Fruit fly (Drosophila melanogaster) whole organism, embryonic: ENCODE measurements around the gene slow.

Source experiments
- Adf1 ChIP-seq: fragments of 200-800 bp; sonication (Bioruptor generic); IDR thresholded peaks from 2 replicates; pipeline ENCODE4 v1.3.6; 2022; ENCODE audit warnings: missing biosample characterization, missing genetic modification characterization
- B-H2 ChIP-seq: fragments of 200-800 bp; sonication (Bioruptor generic); optimal IDR thresholded peaks from 2 replicates; lab custom pipeline; 2018; ENCODE audit warnings: missing biosample characterization, mild to moderate bottlenecking, missing genetic modification characterization
- C15 ChIP-seq: fragments of 200-800 bp; sonication (Bioruptor generic); IDR thresholded peaks from 3 replicates; pipeline ENCODE4 v1.3.6; 2022; ENCODE audit warnings: missing biosample characterization, missing genetic modification characterization
- CG1024 ChIP-seq: fragments of 200-800 bp; sonication (Bioruptor generic); IDR thresholded peaks from 2 replicates; pipeline ENCODE4 v1.3.6; 2022; ENCODE audit warnings: missing biosample characterization, missing genetic modification characterization
- CG10321 ChIP-seq: fragments of 200-800 bp; sonication (Bioruptor generic); IDR thresholded peaks from 2 replicates; pipeline ENCODE4 v1.3.6; 2022; ENCODE audit warnings: missing biosample characterization, missing genetic modification characterization
- CG10543 ChIP-seq: fragments of 200-800 bp; sonication (Bioruptor generic); optimal IDR thresholded peaks from 3 replicates; lab custom pipeline; 2017; ENCODE audit warnings: missing biosample characterization, mild to moderate bottlenecking, missing genetic modification characterization, moderate library complexity
- CG11456 ChIP-seq: fragments of 200-800 bp; sonication (Bioruptor generic); IDR thresholded peaks from 3 replicates; pipeline ENCODE4 v1.3.6; 2022; ENCODE audit warnings: missing biosample characterization, missing genetic modification characterization
- CG14710 ChIP-seq: fragments of 200-800 bp; sonication (Bioruptor generic); optimal IDR thresholded peaks from 3 replicates; lab custom pipeline; 2019; ENCODE audit warnings: missing biosample characterization, mild to moderate bottlenecking, missing genetic modification characterization, moderate library complexity
- CG14860 ChIP-seq: fragments of 200-800 bp; sonication (Bioruptor generic); IDR thresholded peaks from 3 replicates; pipeline ENCODE4 v1.3.6; 2022; ENCODE audit warnings: missing biosample characterization, missing genetic modification characterization; ENCODE audit not compliant: partially characterized antibody
- CG15073 ChIP-seq: fragments of 200-800 bp; sonication (Bioruptor generic); optimal IDR thresholded peaks from 2 replicates; lab custom pipeline; 2016; ENCODE audit warnings: missing biosample characterization, missing genetic modification characterization
- CG17328 ChIP-seq: fragments of 200-800 bp; sonication (Bioruptor generic); IDR thresholded peaks from 2 replicates; pipeline ENCODE4 v1.3.6; 2022; ENCODE audit warnings: missing biosample characterization, missing genetic modification characterization
- CG17385 ChIP-seq: fragments of 200-800 bp; sonication (Bioruptor generic); optimal IDR thresholded peaks from 3 replicates; lab custom pipeline; 2018; ENCODE audit warnings: missing biosample characterization, mild to moderate bottlenecking, missing genetic modification characterization
- CG17829 ChIP-seq: fragments of 200-800 bp; optimal IDR thresholded peaks from 2 replicates; lab custom pipeline; 2019; ENCODE audit warnings: missing biosample characterization, mild to moderate bottlenecking, missing genetic modification characterization, moderate library complexity
- CG17912 ChIP-seq: fragments of 200-800 bp; sonication (Bioruptor generic); optimal IDR thresholded peaks from 2 replicates; lab custom pipeline; 2018; ENCODE audit warnings: missing biosample characterization, mild to moderate bottlenecking, missing genetic modification characterization
- CG18011 ChIP-seq: fragments of 200-800 bp; sonication (Bioruptor generic); optimal IDR thresholded peaks from 2 replicates; lab custom pipeline; 2017; ENCODE audit warnings: missing biosample characterization, missing genetic modification characterization, mild to moderate bottlenecking, moderate library complexity, missing genotype
- CG3065 ChIP-seq: fragments of 200-800 bp; sonication (Bioruptor generic); optimal IDR thresholded peaks from 2 replicates; lab custom pipeline; 2016; ENCODE audit warnings: missing biosample characterization, missing genetic modification characterization
- CG31388 ChIP-seq: fragments of 200-800 bp; sonication (Bioruptor generic); optimal IDR thresholded peaks from 2 replicates; lab custom pipeline; 2016; ENCODE audit warnings: missing biosample characterization, missing genetic modification characterization
- CG4424 ChIP-seq: fragments of 200-800 bp; sonication (Bioruptor generic); optimal IDR thresholded peaks from 3 replicates; lab custom pipeline; 2016; ENCODE audit warnings: missing biosample characterization, missing genetic modification characterization
- CG4820 ChIP-seq: fragments of 200-800 bp; sonication (Bioruptor generic); optimal IDR thresholded peaks from 3 replicates; lab custom pipeline; 2016; ENCODE audit warnings: missing biosample characterization, missing genetic modification characterization
- CG6254 ChIP-seq: fragments of 200-800 bp; sonication (Bioruptor generic); optimal IDR thresholded peaks from 3 replicates; lab custom pipeline; 2017; ENCODE audit warnings: mild to moderate bottlenecking, missing biosample characterization, missing genetic modification reagents, missing genetic modification characterization
- CG7372 ChIP-seq: fragments of 200-800 bp; sonication (Bioruptor generic); IDR thresholded peaks from 2 replicates; pipeline ENCODE4 v1.3.6; 2022; ENCODE audit warnings: missing biosample characterization, missing genetic modification characterization
- Chrac-16 ChIP-seq: fragments of 200-800 bp; sonication (Bioruptor generic); optimal IDR thresholded peaks from 3 replicates; lab custom pipeline; 2016; ENCODE audit warnings: missing biosample characterization, missing genetic modification characterization
- Dref ChIP-seq: fragments of 200-800 bp; sonication (Bioruptor generic); IDR thresholded peaks from 2 replicates; pipeline ENCODE4 v1.3.6; 2022; ENCODE audit warnings: missing biosample characterization, missing genetic modification characterization
- Fer3 ChIP-seq: fragments of 200-800 bp; sonication (Bioruptor generic); optimal IDR thresholded peaks from 2 replicates; lab custom pipeline; 2018; ENCODE audit warnings: missing biosample characterization, mild to moderate bottlenecking, missing genetic modification characterization, moderate library complexity
- Hsf ChIP-seq: fragments of 200-800 bp; sonication (Bioruptor generic); optimal IDR thresholded peaks from 3 replicates; lab custom pipeline; 2016; ENCODE audit warnings: missing biosample characterization, missing genetic modification characterization
- Lpt ChIP-seq: fragments of >200 bp; optimal IDR thresholded peaks from 2 replicates; lab custom pipeline; 2018; ENCODE audit warnings: missing biosample characterization, missing genetic modification characterization
- Mrtf ChIP-seq: fragments of 200-800 bp; sonication (Bioruptor generic); IDR thresholded peaks from 3 replicates; pipeline ENCODE4 v1.3.6; 2022; ENCODE audit warnings: missing biosample characterization, missing genetic modification characterization
- NK7.1 ChIP-seq: fragments of 200-800 bp; sonication (Bioruptor generic); optimal IDR thresholded peaks from 3 replicates; lab custom pipeline; 2016; ENCODE audit warnings: missing biosample characterization, missing genetic modification characterization
- TFAM ChIP-seq: fragments of 200-800 bp; sonication (Bioruptor generic); optimal IDR thresholded peaks from 2 replicates; lab custom pipeline; 2017; ENCODE audit warnings: missing biosample characterization, missing genetic modification characterization, inconsistent platforms
- ab ChIP-seq: fragments of 200-800 bp; sonication (Bioruptor generic); optimal IDR thresholded peaks from 2 replicates; lab custom pipeline; 2016; ENCODE audit warnings: missing biosample characterization, missing genetic modification characterization
- az2 ChIP-seq: fragments of 200-800 bp; sonication (Bioruptor generic); optimal IDR thresholded peaks from 3 replicates; lab custom pipeline; 2016; ENCODE audit warnings: missing biosample characterization, missing genetic modification characterization
- bab2 ChIP-seq: fragments of 200-800 bp; sonication (Bioruptor generic); optimal IDR thresholded peaks from 2 replicates; lab custom pipeline; 2016; ENCODE audit warnings: missing biosample characterization, missing genetic modification characterization
- bcd ChIP-seq: fragments of 200-800 bp; sonication (Bioruptor generic); optimal IDR thresholded peaks from 2 replicates; lab custom pipeline; 2017; ENCODE audit warnings: missing biosample characterization, mild to moderate bottlenecking, missing genetic modification characterization
- bsh ChIP-seq, 2 experiments: fragments of 200-800 bp; sonication (Bioruptor generic); optimal IDR thresholded peaks; 2 replicates each; lab custom pipeline; 2017 to 2018; ENCODE audit warnings: mild to moderate bottlenecking in 2 of 2, missing biosample characterization in 2 of 2, missing genetic modification characterization in 2 of 2, moderate library complexity in 1 of 2
- chinmo ChIP-seq: fragments of 200-800 bp; sonication (Bioruptor generic); IDR thresholded peaks from 4 replicates; pipeline ENCODE4 v1.3.6; 2022; ENCODE audit warnings: missing biosample characterization, missing genetic modification characterization; ENCODE audit not compliant: partially characterized antibody
- dati ChIP-seq: fragments of 200-800 bp; sonication (Bioruptor generic); IDR thresholded peaks from 2 replicates; pipeline ENCODE4 v1.3.6; 2022; ENCODE audit warnings: missing biosample characterization, missing genetic modification characterization
- disco-r ChIP-seq: fragments of 200-800 bp; sonication (Bioruptor generic); optimal IDR thresholded peaks from 2 replicates; lab custom pipeline; 2016; ENCODE audit warnings: missing biosample characterization, missing genetic modification characterization
- dysf ChIP-seq: fragments of 200-800 bp; sonication (Bioruptor generic); IDR thresholded peaks from 3 replicates; pipeline ENCODE4 v1.3.6; 2022; ENCODE audit warnings: missing biosample characterization, missing genetic modification characterization
- ftz-f1 ChIP-seq: fragments of 200-800 bp; sonication (Bioruptor generic); optimal IDR thresholded peaks from 2 replicates; lab custom pipeline; 2016; ENCODE audit warnings: missing biosample characterization, missing genetic modification characterization
- grn ChIP-seq: fragments of 200-800 bp; sonication (Bioruptor generic); optimal IDR thresholded peaks from 3 replicates; lab custom pipeline; 2017; ENCODE audit warnings: missing biosample characterization, missing genetic modification characterization
- her ChIP-seq: fragments of 200-800 bp; sonication (Bioruptor generic); optimal IDR thresholded peaks from 2 replicates; lab custom pipeline; 2016; ENCODE audit warnings: missing biosample characterization, missing genetic modification characterization
- lilli ChIP-seq: fragments of 200-800 bp; sonication (Bioruptor generic); optimal IDR thresholded peaks from 3 replicates; lab custom pipeline; 2016; ENCODE audit warnings: missing biosample characterization, missing genetic modification characterization
- oc ChIP-seq: fragments of 200-800 bp; sonication (Bioruptor generic); optimal IDR thresholded peaks from 2 replicates; lab custom pipeline; 2018; ENCODE audit warnings: missing biosample characterization, mild to moderate bottlenecking, missing genetic modification characterization, moderate library complexity
- org-1 ChIP-seq: fragments of 200-800 bp; sonication (Bioruptor generic); optimal IDR thresholded peaks from 2 replicates; lab custom pipeline; 2017; ENCODE audit warnings: missing biosample characterization, missing genetic modification characterization
- pan ChIP-seq, 4 experiments: fragments of >200 bp in 3 of 4; fragments of 200-800 bp in 1 of 4; sonication (Bioruptor generic) in 1 of 4; optimal IDR thresholded peaks in 3 of 4; IDR thresholded peaks in 1 of 4; 2 replicates each; pipeline versions ENCODE4 v1.3.6 to Lab custom; 2017 to 2022; ENCODE audit warnings: missing biosample characterization in 2 of 4, missing genetic modification characterization in 2 of 4, mixed read lengths in 1 of 4
- salm ChIP-seq: fragments of 200-800 bp; sonication (Bioruptor generic); optimal IDR thresholded peaks from 2 replicates; lab custom pipeline; 2018; ENCODE audit warnings: missing biosample characterization, mild to moderate bottlenecking, missing genetic modification characterization
- sens ChIP-seq: fragments of 200-800 bp; sonication (Bioruptor generic); peaks from one replicate; lab custom pipeline; 2016; ENCODE audit warnings: missing biosample characterization, missing genetic modification characterization
- sob ChIP-seq: fragments of 200-800 bp; sonication (Bioruptor generic); IDR thresholded peaks from 2 replicates; pipeline ENCODE4 v1.3.6; 2022; ENCODE audit warnings: missing biosample characterization, missing genetic modification characterization
- sr ChIP-seq: fragments of 200-800 bp; sonication (Bioruptor generic); IDR thresholded peaks from 3 replicates; pipeline ENCODE4 v1.3.6; 2022; ENCODE audit warnings: missing biosample characterization, missing genetic modification characterization
- vnd ChIP-seq: fragments of 200-800 bp; sonication (Bioruptor generic); IDR thresholded peaks from 3 replicates; pipeline ENCODE4 v1.3.6; 2022; ENCODE audit warnings: missing biosample characterization, missing genetic modification characterization; ENCODE audit not compliant: partially characterized antibody
- z ChIP-seq: fragments of 200-800 bp; sonication (Bioruptor generic); IDR thresholded peaks from 3 replicates; pipeline ENCODE4 v1.3.6; 2022; ENCODE audit warnings: missing biosample characterization, missing genetic modification characterization

slow gene

dm6 chr3L:4412974-4413373 lies 28.7 kb downstream of the slow start (continued):
- TF ChIP-seq CG7372 (GFP tag; lab: Robert Waterston, UW): peak; percentile 59; the same call in 1 of the 2 replicates
- TF ChIP-seq CG1024: no peak
- TF ChIP-seq C15: 0 out of 3 replicates have a peak, but pooled peaks have one; percentile 39
- TF ChIP-seq chinmo: peak; percentile 86; the same call in 2 of the 4 replicates
- TF ChIP-seq CG14710 (tag; lab: Kevin White, UChicago): no peak
- TF ChIP-seq dysf (GFP tag; lab: Robert Waterston, UW): peak; percentile 79
- no peak for TF ChIP-seq Dref (GFP tag; lab: Robert Waterston, UW)
- TF ChIP-seq CG3065 (GFP tag; lab: Kevin White, UChicago): no peak
- TF ChIP-seq z (GFP tag; lab: Robert Waterston, UW): no peak
- peak; percentile 65; the same call in 1 of the 2 replicates for TF ChIP-seq sob (GFP tag; lab: Robert Waterston, UW)
- TF ChIP-seq dati (GFP tag; lab: Robert Waterston, UW): no peak
- TF ChIP-seq CG17385 (GFP tag; lab: Kevin White, UChicago): peak; percentile 39
- TF ChIP-seq Chrac-16 (GFP tag; lab: Kevin White, UChicago): peak; percentile 26
- TF ChIP-seq TFAM: no peak
- TF ChIP-seq CG4820 (GFP tag; lab: Kevin White, UChicago): no peak
- TF ChIP-seq sens (GFP tag; lab: Kevin White, UChicago): peak; percentile 80
- TF ChIP-seq lilli (GFP tag; lab: Kevin White, UChicago): peak; percentile 45
- TF ChIP-seq CG17328 (GFP tag; lab: Robert Waterston, UW): peak; percentile 69
- no peak for TF ChIP-seq salm (tag; lab: Kevin White, UChicago)
- no peak for TF ChIP-seq CG31388 (GFP tag; lab: Kevin White, UChicago)
- TF ChIP-seq org-1 (GFP tag; lab: Kevin White, UChicago): no peak
- peak; percentile 75 for TF ChIP-seq CG11456 (GFP tag; lab: Robert Waterston, UW)
- peak in 1 of 2 experiments; percentile 42 for TF ChIP-seq bsh (GFP tag; optimal IDR thresholded peaks at IDR 0.05; lab: Kevin White, UChicago)
- TF ChIP-seq Lpt (GFP tag; lab: Kevin White, UChicago): no peak
- peak; percentile 12 for TF ChIP-seq bab2 (GFP tag; lab: Kevin White, UChicago)
- TF ChIP-seq oc: no peak
- TF ChIP-seq CG15073 (GFP tag; lab: Kevin White, UChicago): no peak
- peak; percentile 21 for TF ChIP-seq disco-r (GFP tag; lab: Kevin White, UChicago)
- no peak for TF ChIP-seq vnd (GFP tag; lab: Robert Waterston, UW)
- TF ChIP-seq grn (GFP tag; lab: Kevin White, UChicago): no peak
- TF ChIP-seq CG10321 (GFP tag; lab: Robert Waterston, UW): 0 out of 2 replicates have a peak, but pooled peaks have one; percentile 29
- peak; percentile 18 for TF ChIP-seq Hsf (GFP tag; lab: Kevin White, UChicago)
- peak; percentile 3 for TF ChIP-seq B-H2
- no peak for TF ChIP-seq her (GFP tag; lab: Kevin White, UChicago)
- TF ChIP-seq CG10543 (GFP tag; lab: Kevin White, UChicago): peak; percentile 47
- no peak for TF ChIP-seq CG14860 (GFP tag; lab: Robert Waterston, UW)
- no peak for TF ChIP-seq pan (optimal IDR thresholded peaks at IDR 0.05; lab: Kevin White, UChicago)
- peak in 1 of 2 experiments; percentile 84 for TF ChIP-seq pan (GFP tag; optimal IDR thresholded peaks at IDR 0.05 in 1 of 2, IDR thresholded peaks at IDR 0.05 in 1 of 2)
- TF ChIP-seq bcd (GFP tag; lab: Kevin White, UChicago): peak; percentile 37
- TF ChIP-seq ftz-f1 (GFP tag; lab: Kevin White, UChicago): no peak
- TF ChIP-seq Fer3 (tag; lab: Kevin White, UChicago): peak; percentile 19
- TF ChIP-seq CG4424: peak; percentile 34
- TF ChIP-seq CG18011: no peak
- no peak for TF ChIP-seq CG17912 (GFP tag; lab: Kevin White, UChicago)
- TF ChIP-seq Adf1: no peak
- TF ChIP-seq CG17829 (tag; lab: Kevin White, UChicago): no peak
- peak; percentile 25 for TF ChIP-seq az2 (GFP tag; lab: Kevin White, UChicago)
- TF ChIP-seq CG6254 (GFP tag; lab: Kevin White, UChicago): no peak
- no peak for TF ChIP-seq NK7.1 (GFP tag; lab: Kevin White, UChicago)
- TF ChIP-seq ab: no peak
- TF ChIP-seq Mrtf (GFP tag; lab: Robert Waterston, UW): peak; percentile 69; the same call in 2 of the 3 replicates
- 0 out of 3 replicates have a peak, but pooled peaks have one; percentile 18 for TF ChIP-seq sr (GFP tag; lab: Robert Waterston, UW)
